Worm (Caenorhabditis elegans) whole organism, L3 larva: Measurements from ENCODE around the gene fnta-1.

Experiments used
- aly-2 ChIP-seq: fragments of 150-350 bp; optimal IDR thresholded peaks from 2 replicates; lab custom pipeline; 2014; ENCODE audit warnings: missing biosample characterization, missing genetic modification characterization
- ama-1 ChIP-seq: fragments of 150-350 bp; optimal IDR thresholded peaks from 2 replicates; lab custom pipeline; 2018
- ceh-16 ChIP-seq: sonication (generic microtip); optimal IDR thresholded peaks from 2 replicates; lab custom pipeline; 2017; ENCODE audit warnings: missing biosample characterization, missing genetic modification characterization
- ceh-28 ChIP-seq: fragments of 150-350 bp; optimal IDR thresholded peaks from 2 replicates; lab custom pipeline; 2014; ENCODE audit warnings: missing biosample characterization, missing genetic modification reagents, missing genetic modification characterization
- ceh-9 ChIP-seq: sonication (generic microtip); optimal IDR thresholded peaks from 2 replicates; lab custom pipeline; 2018; ENCODE audit warnings: missing biosample characterization, missing genetic modification characterization
- daf-12 ChIP-seq: fragments of 150-350 bp; optimal IDR thresholded peaks from 2 replicates; lab custom pipeline; 2014; ENCODE audit warnings: missing biosample characterization, missing genetic modification reagents, missing genetic modification characterization
- egl-27 ChIP-seq: sonication (generic microtip); optimal IDR thresholded peaks from 4 replicates; lab custom pipeline; 2017; ENCODE audit warnings: missing biosample characterization, missing genetic modification reagents, missing genetic modification characterization
- elt-1 ChIP-seq: fragments of 150-350 bp; optimal IDR thresholded peaks from 2 replicates; lab custom pipeline; 2014; ENCODE audit warnings: missing biosample characterization, missing genetic modification characterization
- elt-2 ChIP-seq: sonication (generic microtip); optimal IDR thresholded peaks from 2 replicates; lab custom pipeline; 2016; ENCODE audit warnings: missing genetic modification reagents, mild to moderate bottlenecking, missing genetic modification characterization, missing compliant biosample characterization
- elt-3 ChIP-seq, 3 experiments: fragments of 150-350 bp in 1 of 3; sonication (generic microtip) in 2 of 3; optimal IDR thresholded peaks; 2 replicates in 2 of 3; 4 replicates in 1 of 3; lab custom pipeline; 2014 to 2017; ENCODE audit warnings: missing biosample characterization in 3 of 3, missing genetic modification characterization in 3 of 3
- eor-1 ChIP-seq, 2 experiments: fragments of 150-350 bp; optimal IDR thresholded peaks; 2 replicates each; lab custom pipeline; 2014 to 2018; ENCODE audit warnings: missing biosample characterization in 2 of 2, missing genetic modification characterization in 2 of 2
- fkh-10 ChIP-seq: sonication (generic microtip); optimal IDR thresholded peaks from 2 replicates; lab custom pipeline; 2017; ENCODE audit warnings: missing biosample characterization, missing genetic modification reagents, missing genetic modification characterization
- fkh-2 ChIP-seq: fragments of 150-350 bp; optimal IDR thresholded peaks from 2 replicates; lab custom pipeline; 2014; ENCODE audit warnings: missing biosample characterization, missing genetic modification reagents, missing genetic modification characterization
- fos-1 ChIP-seq: fragments of 150-350 bp; optimal IDR thresholded peaks from 2 replicates; lab custom pipeline; 2014; ENCODE audit warnings: missing biosample characterization, missing genetic modification characterization
- jun-1 ChIP-seq: fragments of 150-350 bp; optimal IDR thresholded peaks from 2 replicates; lab custom pipeline; 2014; ENCODE audit warnings: missing biosample characterization, missing genetic modification reagents, missing genetic modification characterization
- lin-15B ChIP-seq: fragments of 150-350 bp; optimal IDR thresholded peaks from 2 replicates; lab custom pipeline; 2014; ENCODE audit warnings: missing biosample characterization, missing genetic modification characterization
- lin-39 ChIP-seq: fragments of 150-350 bp; optimal IDR thresholded peaks from 2 replicates; lab custom pipeline; 2018; ENCODE audit warnings: missing biosample characterization, missing genetic modification reagents, missing genetic modification characterization
- mdl-1 ChIP-seq: fragments of 150-350 bp; optimal IDR thresholded peaks from 2 replicates; lab custom pipeline; 2014; ENCODE audit warnings: missing biosample characterization, missing genetic modification characterization
- mml-1 ChIP-seq: fragments of 150-350 bp; sonication (generic microtip); optimal IDR thresholded peaks from 3 replicates; lab custom pipeline; 2014; ENCODE audit warnings: missing biosample characterization, missing genetic modification characterization
- nfya-1 ChIP-seq: sonication (generic microtip); optimal IDR thresholded peaks from 2 replicates; lab custom pipeline; 2017; ENCODE audit warnings: missing genetic modification characterization, mild to moderate bottlenecking, missing compliant biosample characterization, antibody characterized with exemption, moderate library complexity; ENCODE audit not compliant: insufficient read depth
- nhr-11 ChIP-seq: fragments of 150-350 bp; optimal IDR thresholded peaks from 2 replicates; lab custom pipeline; 2014; ENCODE audit warnings: missing biosample characterization, missing genetic modification characterization
- nhr-23 ChIP-seq: fragments of 150-350 bp; optimal IDR thresholded peaks from 2 replicates; lab custom pipeline; 2014; ENCODE audit warnings: missing biosample characterization, missing genetic modification reagents, missing genetic modification characterization
- nhr-28 ChIP-seq: fragments of 150-350 bp; optimal IDR thresholded peaks from 2 replicates; lab custom pipeline; 2014; ENCODE audit warnings: missing biosample characterization, missing genetic modification characterization
- nhr-43 ChIP-seq: sonication (generic microtip); optimal IDR thresholded peaks from 2 replicates; lab custom pipeline; 2016; ENCODE audit warnings: mild to moderate bottlenecking, missing genetic modification characterization, missing compliant biosample characterization; ENCODE audit not compliant: poor library complexity, severe bottlenecking
- nhr-76 ChIP-seq: fragments of 150-350 bp; sonication (generic microtip); optimal IDR thresholded peaks from 5 replicates; lab custom pipeline; 2014; ENCODE audit warnings: missing biosample characterization, missing genetic modification characterization
- nhr-77 ChIP-seq: fragments of 150-350 bp; optimal IDR thresholded peaks from 2 replicates; lab custom pipeline; 2014; ENCODE audit warnings: missing biosample characterization, missing genetic modification characterization
- pha-4 ChIP-seq: fragments of 150-350 bp; optimal IDR thresholded peaks from 2 replicates; lab custom pipeline; 2014; ENCODE audit warnings: missing biosample characterization, missing genetic modification reagents, missing genetic modification characterization
- pqm-1 ChIP-seq: fragments of 150-350 bp; optimal IDR thresholded peaks from 2 replicates; lab custom pipeline; 2017; ENCODE audit warnings: missing biosample characterization, missing genetic modification characterization, inconsistent platforms
- sea-2 ChIP-seq: fragments of 150-350 bp; sonication (generic microtip); optimal IDR thresholded peaks from 4 replicates; lab custom pipeline; 2014; ENCODE audit warnings: missing biosample characterization, missing genetic modification reagents, missing genetic modification characterization
- skn-1 ChIP-seq: fragments of 150-350 bp; optimal IDR thresholded peaks from 2 replicates; lab custom pipeline; 2014; ENCODE audit warnings: missing biosample characterization, missing genetic modification characterization
- snpc-4 ChIP-seq: fragments of 150-350 bp; optimal IDR thresholded peaks from 2 replicates; lab custom pipeline; 2014; ENCODE audit warnings: missing biosample characterization, missing genetic modification characterization
- tbx-2 ChIP-seq: sonication (generic microtip); optimal IDR thresholded peaks from 2 replicates; lab custom pipeline; 2016; ENCODE audit warnings: mild to moderate bottlenecking, missing genetic modification characterization, missing compliant biosample characterization
- zag-1 ChIP-seq: fragments of 150-350 bp; optimal IDR thresholded peaks from 2 replicates; lab custom pipeline; 2014; ENCODE audit warnings: missing biosample characterization, missing genetic modification characterization
- ztf-11 ChIP-seq: fragments of 150-350 bp; optimal IDR thresholded peaks from 2 replicates; lab custom pipeline; 2014; ENCODE audit warnings: missing biosample characterization, missing genetic modification characterization

The fnta-1 gene

DNA sequence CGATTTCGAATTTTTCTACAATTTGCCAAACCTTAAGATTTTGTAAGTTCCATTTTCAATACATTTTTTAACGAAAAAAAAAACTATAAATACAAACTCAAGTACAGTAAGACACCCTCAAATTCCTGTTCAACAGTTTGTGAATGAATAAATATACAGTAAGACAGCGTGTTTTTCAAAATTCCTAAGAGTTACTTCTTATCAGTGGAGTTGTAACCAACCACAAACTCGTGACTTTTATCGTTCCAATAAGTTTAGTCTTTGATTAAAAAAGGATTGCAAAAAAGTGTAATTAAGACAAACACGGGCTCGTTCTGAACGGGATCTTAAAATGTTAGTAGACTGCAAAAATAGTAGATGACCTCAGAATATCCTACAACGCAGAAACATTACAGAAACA is 35.0 kb upstream of the fnta-1 start:
- no peak for TF ChIP-seq skn-1 (tag; lab: Kevin White, UChicago)
- TF ChIP-seq lin-15B (tag; lab: Kevin White, UChicago): no peak
- TF ChIP-seq pha-4 (tag; lab: Kevin White, UChicago): peak; percentile 30
- TF ChIP-seq nhr-28 (tag; lab: Kevin White, UChicago): no peak
- TF ChIP-seq nfya-1: no peak
- TF ChIP-seq sea-2 (GFP tag; lab: Kevin White, UChicago): no peak
- TF ChIP-seq daf-12: no peak
- TF ChIP-seq fkh-2 (tag; lab: Kevin White, UChicago): no peak
- TF ChIP-seq ztf-11: no peak
- no peak for TF ChIP-seq ceh-28
- peak; percentile 62 for TF ChIP-seq elt-2 (tag; lab: Kevin White, UChicago)
- TF ChIP-seq lin-39: no peak
- TF ChIP-seq ceh-9 (tag; lab: Kevin White, UChicago): no peak
- TF ChIP-seq fkh-10 (GFP tag; lab: Kevin White, UChicago): no peak
- no peak for TF ChIP-seq nhr-77 (tag; lab: Kevin White, UChicago)
- TF ChIP-seq pqm-1 (tag; lab: Kevin White, UChicago): peak; percentile 68

ce11 chrIV:274185-274584 is 34.1 kb upstream of the fnta-1 start, which contains the start of gene sma-10:
sma-10 (plus strand) TSS chrIV:274420.
- TF ChIP-seq aly-2 (no peak), ztf-11 (no peak), elt-3 (tag; optimal IDR thresholded peaks at IDR 0.05; lab: Kevin White, UChicago) (peak in 2 of 3 experiments; percentile 17 to 58), ama-1 (lab: Kevin White, UChicago) (no peak), nhr-77 (tag; lab: Kevin White, UChicago) (no peak), nfya-1 (peak; percentile 29), eor-1 (tag; optimal IDR thresholded peaks at IDR 0.05; lab: Kevin White, UChicago) (no peak), pha-4 (tag; lab: Kevin White, UChicago) (peak; percentile 82), nhr-43 (tag; lab: Kevin White, UChicago) (peak; percentile 0), pqm-1 (tag; lab: Kevin White, UChicago) (peak; percentile 98), tbx-2 (tag; lab: Kevin White, UChicago) (no peak), elt-1 (no peak), elt-2 (tag; lab: Kevin White, UChicago) (peak; percentile 97), fkh-2 (tag; lab: Kevin White, UChicago) (no peak), mml-1 (tag; lab: Kevin White, UChicago) (no peak), ceh-16 (no peak), ceh-28 (peak; percentile 65), mdl-1 (tag; lab: Kevin White, UChicago) (no peak), nhr-23 (tag; lab: Kevin White, UChicago) (peak; percentile 76), jun-1 (tag; lab: Kevin White, UChicago) (peak; percentile 82)

ce11 chrIV:273299-273698 is 33.2 kb upstream of the fnta-1 start, which contains the start of gene srh-282:
srh-282 (minus strand) TSS chrIV:273399.
- TF ChIP-seq ceh-16 (no peak), snpc-4 (tag; lab: Kevin White, UChicago) (no peak), nhr-43 (tag; lab: Kevin White, UChicago) (no peak), sea-2 (GFP tag; lab: Kevin White, UChicago) (no peak), nhr-76 (no peak), elt-1 (no peak), aly-2 (no peak), nhr-11 (tag; lab: Kevin White, UChicago) (no peak)

- TF ChIP-seq zag-1 (tag; lab: Kevin White, UChicago) (no peak), fos-1 (tag; lab: Kevin White, UChicago) (no peak), nhr-43 (tag; lab: Kevin White, UChicago) (no peak), skn-1 (tag; lab: Kevin White, UChicago) (no peak), elt-2 (tag; lab: Kevin White, UChicago) (no peak), egl-27 (tag; lab: Kevin White, UChicago) (no peak), ceh-9 (tag; lab: Kevin White, UChicago) (no peak), nhr-28 (tag; lab: Kevin White, UChicago) (no peak)
These were observed 29.0 kb upstream of the fnta-1 start, which contains the start of gene T21D12.11 for ce11 chrIV:269107-269506. T21D12.11 (plus strand) TSS chrIV:269407.
